Worm (Caenorhabditis elegans) whole organism, L3 larva: ENCODE measurements around the gene T22F7.3.

ENCODE experiments used
- ZK546.5 ChIP-seq: sonication (generic microtip); optimal IDR thresholded peaks from 2 replicates; lab custom pipeline; 2017; ENCODE audit warnings: missing biosample characterization, missing genetic modification characterization
- aly-2 ChIP-seq: fragments of 150-350 bp; optimal IDR thresholded peaks from 2 replicates; lab custom pipeline; 2014; ENCODE audit warnings: missing biosample characterization, missing genetic modification characterization
- ama-1 ChIP-seq: fragments of 150-350 bp; optimal IDR thresholded peaks from 2 replicates; lab custom pipeline; 2018
- ceh-28 ChIP-seq: fragments of 150-350 bp; optimal IDR thresholded peaks from 2 replicates; lab custom pipeline; 2014; ENCODE audit warnings: missing biosample characterization, missing genetic modification reagents, missing genetic modification characterization
- ceh-82 ChIP-seq: fragments of 150-350 bp; optimal IDR thresholded peaks from 2 replicates; lab custom pipeline; 2014; ENCODE audit warnings: missing biosample characterization, missing genetic modification characterization
- ceh-9 ChIP-seq: sonication (generic microtip); optimal IDR thresholded peaks from 2 replicates; lab custom pipeline; 2018; ENCODE audit warnings: missing biosample characterization, missing genetic modification characterization
- egl-27 ChIP-seq: sonication (generic microtip); optimal IDR thresholded peaks from 4 replicates; lab custom pipeline; 2017; ENCODE audit warnings: missing biosample characterization, missing genetic modification reagents, missing genetic modification characterization
- egl-5 ChIP-seq: fragments of 150-350 bp; optimal IDR thresholded peaks from 2 replicates; lab custom pipeline; 2017; ENCODE audit warnings: missing biosample characterization, missing genetic modification reagents, missing genetic modification characterization, inconsistent platforms
- elt-2 ChIP-seq: sonication (generic microtip); optimal IDR thresholded peaks from 2 replicates; lab custom pipeline; 2016; ENCODE audit warnings: missing genetic modification reagents, mild to moderate bottlenecking, missing genetic modification characterization, missing compliant biosample characterization
- elt-3 ChIP-seq, 3 experiments: fragments of 150-350 bp in 1 of 3; sonication (generic microtip) in 2 of 3; optimal IDR thresholded peaks; 2 replicates in 2 of 3; 4 replicates in 1 of 3; lab custom pipeline; 2014 to 2017; ENCODE audit warnings: missing biosample characterization in 3 of 3, missing genetic modification characterization in 3 of 3
- eor-1 ChIP-seq, 2 experiments: fragments of 150-350 bp; optimal IDR thresholded peaks; 2 replicates each; lab custom pipeline; 2014 to 2018; ENCODE audit warnings: missing biosample characterization in 2 of 2, missing genetic modification characterization in 2 of 2
- fkh-10 ChIP-seq: sonication (generic microtip); optimal IDR thresholded peaks from 2 replicates; lab custom pipeline; 2017; ENCODE audit warnings: missing biosample characterization, missing genetic modification reagents, missing genetic modification characterization
- fkh-2 ChIP-seq: fragments of 150-350 bp; optimal IDR thresholded peaks from 2 replicates; lab custom pipeline; 2014; ENCODE audit warnings: missing biosample characterization, missing genetic modification reagents, missing genetic modification characterization
- hmg-11 ChIP-seq: sonication (generic microtip); optimal IDR thresholded peaks from 2 replicates; lab custom pipeline; 2016; ENCODE audit warnings: missing genetic modification characterization, missing compliant biosample characterization
- jun-1 ChIP-seq: fragments of 150-350 bp; optimal IDR thresholded peaks from 2 replicates; lab custom pipeline; 2014; ENCODE audit warnings: missing biosample characterization, missing genetic modification reagents, missing genetic modification characterization
- lin-15B ChIP-seq: fragments of 150-350 bp; optimal IDR thresholded peaks from 2 replicates; lab custom pipeline; 2014; ENCODE audit warnings: missing biosample characterization, missing genetic modification characterization
- lin-39 ChIP-seq: fragments of 150-350 bp; optimal IDR thresholded peaks from 2 replicates; lab custom pipeline; 2018; ENCODE audit warnings: missing biosample characterization, missing genetic modification reagents, missing genetic modification characterization
- lsy-12 ChIP-seq: sonication (generic microtip); optimal IDR thresholded peaks from 2 replicates; lab custom pipeline; 2016; ENCODE audit warnings: mild to moderate bottlenecking, missing genetic modification characterization, missing compliant biosample characterization
- mdl-1 ChIP-seq: fragments of 150-350 bp; optimal IDR thresholded peaks from 2 replicates; lab custom pipeline; 2014; ENCODE audit warnings: missing biosample characterization, missing genetic modification characterization
- nfya-1 ChIP-seq: sonication (generic microtip); optimal IDR thresholded peaks from 2 replicates; lab custom pipeline; 2017; ENCODE audit warnings: missing genetic modification characterization, mild to moderate bottlenecking, missing compliant biosample characterization, antibody characterized with exemption, moderate library complexity; ENCODE audit not compliant: insufficient read depth
- nhr-11 ChIP-seq: fragments of 150-350 bp; optimal IDR thresholded peaks from 2 replicates; lab custom pipeline; 2014; ENCODE audit warnings: missing biosample characterization, missing genetic modification characterization
- nhr-12 ChIP-seq: fragments of 150-350 bp; optimal IDR thresholded peaks from 2 replicates; lab custom pipeline; 2014; ENCODE audit warnings: missing biosample characterization, missing genetic modification characterization
- nhr-237 ChIP-seq: fragments of 150-350 bp; optimal IDR thresholded peaks from 2 replicates; lab custom pipeline; 2014; ENCODE audit warnings: missing biosample characterization, missing genetic modification characterization
- nhr-25 ChIP-seq: sonication (generic microtip); optimal IDR thresholded peaks from 2 replicates; lab custom pipeline; 2017; ENCODE audit warnings: missing biosample characterization, missing genetic modification characterization
- nhr-43 ChIP-seq: sonication (generic microtip); optimal IDR thresholded peaks from 2 replicates; lab custom pipeline; 2016; ENCODE audit warnings: mild to moderate bottlenecking, missing genetic modification characterization, missing compliant biosample characterization; ENCODE audit not compliant: poor library complexity, severe bottlenecking
- nhr-76 ChIP-seq: fragments of 150-350 bp; sonication (generic microtip); optimal IDR thresholded peaks from 5 replicates; lab custom pipeline; 2014; ENCODE audit warnings: missing biosample characterization, missing genetic modification characterization
- nhr-77 ChIP-seq: fragments of 150-350 bp; optimal IDR thresholded peaks from 2 replicates; lab custom pipeline; 2014; ENCODE audit warnings: missing biosample characterization, missing genetic modification characterization
- pha-4 ChIP-seq: fragments of 150-350 bp; optimal IDR thresholded peaks from 2 replicates; lab custom pipeline; 2014; ENCODE audit warnings: missing biosample characterization, missing genetic modification reagents, missing genetic modification characterization
- pqm-1 ChIP-seq: fragments of 150-350 bp; optimal IDR thresholded peaks from 2 replicates; lab custom pipeline; 2017; ENCODE audit warnings: missing biosample characterization, missing genetic modification characterization, inconsistent platforms
- sea-2 ChIP-seq: fragments of 150-350 bp; sonication (generic microtip); optimal IDR thresholded peaks from 4 replicates; lab custom pipeline; 2014; ENCODE audit warnings: missing biosample characterization, missing genetic modification reagents, missing genetic modification characterization
- skn-1 ChIP-seq: fragments of 150-350 bp; optimal IDR thresholded peaks from 2 replicates; lab custom pipeline; 2014; ENCODE audit warnings: missing biosample characterization, missing genetic modification characterization
- snpc-4 ChIP-seq: fragments of 150-350 bp; optimal IDR thresholded peaks from 2 replicates; lab custom pipeline; 2014; ENCODE audit warnings: missing biosample characterization, missing genetic modification characterization
- tbx-2 ChIP-seq: sonication (generic microtip); optimal IDR thresholded peaks from 2 replicates; lab custom pipeline; 2016; ENCODE audit warnings: mild to moderate bottlenecking, missing genetic modification characterization, missing compliant biosample characterization
- unc-39 ChIP-seq: sonication (generic microtip); optimal IDR thresholded peaks from 4 replicates; lab custom pipeline; 2017; ENCODE audit warnings: missing biosample characterization, missing genetic modification characterization
- unc-62 ChIP-seq: fragments of 150-350 bp; sonication (generic microtip); optimal IDR thresholded peaks from 4 replicates; lab custom pipeline; 2014; ENCODE audit warnings: missing biosample characterization, missing genetic modification reagents, missing genetic modification characterization
- zag-1 ChIP-seq: fragments of 150-350 bp; optimal IDR thresholded peaks from 2 replicates; lab custom pipeline; 2014; ENCODE audit warnings: missing biosample characterization, missing genetic modification characterization
- ztf-4 ChIP-seq: fragments of 150-350 bp; optimal IDR thresholded peaks from 2 replicates; lab custom pipeline; 2014; ENCODE audit warnings: missing biosample characterization, missing genetic modification characterization

Gene T22F7.3

ce11 chrIII:532152-532551, 8.3 kb upstream of the T22F7.3 start:
- TF ChIP-seq unc-62 (GFP tag; lab: Kevin White, UChicago) (no peak), ZK546.5 (tag; lab: Kevin White, UChicago) (no peak), lin-39 (tag; lab: Kevin White, UChicago) (no peak)

ce11 chrIII:530899-531298, 7.1 kb upstream of the T22F7.3 start:
- TF ChIP-seq elt-2 (tag; lab: Kevin White, UChicago) = peak; percentile 58
- no peak for TF ChIP-seq pqm-1 (tag; lab: Kevin White, UChicago)
- TF ChIP-seq, all 47 proteins: peak for 1

ce11 chrIII:526824-527223, 3.0 kb upstream of the T22F7.3 start, which contains the start of gene T22F7.4:
Gene T22F7.4 (minus strand): TSS chrIII:526924.
- TF ChIP-seq nhr-43 (tag; lab: Kevin White, UChicago) (no peak), egl-27 (no peak)
- TF ChIP-seq, all 47 proteins: peak for 0

ce11 chrIII:513360-513759, 10.5 kb downstream of the T22F7.3 start:
- peak; percentile 16 for TF ChIP-seq pha-4 (tag; lab: Kevin White, UChicago)
- TF ChIP-seq elt-2 (tag; lab: Kevin White, UChicago) = no peak
- no peak for TF ChIP-seq lin-39 (tag; lab: Kevin White, UChicago)

ce11 chrIII:512117-512516, 11.7 kb downstream of the T22F7.3 start, which contains the start of gene F30H5.3:
Gene F30H5.3 (minus strand): TSS chrIII:512217.
- TF ChIP-seq aly-2 (no peak), nhr-25 (tag; lab: Kevin White, UChicago) (no peak)

ce11 chrIII:509045-509444, 14.8 kb downstream of the T22F7.3 start:
- TF ChIP-seq nhr-237 (tag; lab: Kevin White, UChicago) (no peak), aly-2 (no peak), nhr-43 (tag; lab: Kevin White, UChicago) (no peak), fkh-10 (GFP tag; lab: Kevin White, UChicago) (no peak), nhr-76 (tag; lab: Kevin White, UChicago) (no peak), mdl-1 (tag; lab: Kevin White, UChicago) (no peak), lin-39 (tag; lab: Kevin White, UChicago) (no peak), pqm-1 (tag; lab: Kevin White, UChicago) (no peak), snpc-4 (tag; lab: Kevin White, UChicago) (no peak), unc-39 (tag; lab: Kevin White, UChicago) (no peak), ZK546.5 (tag; lab: Kevin White, UChicago) (no peak), tbx-2 (tag; lab: Kevin White, UChicago) (no peak), nhr-77 (no peak), fkh-2 (tag; lab: Kevin White, UChicago) (no peak), ama-1 (lab: Kevin White, UChicago) (no peak), pha-4 (tag; lab: Kevin White, UChicago) (no peak), ztf-4 (tag; lab: Kevin White, UChicago) (no peak), nhr-12 (tag; lab: Kevin White, UChicago) (no peak)

ce11 chrIII:502583-502982, 21.3 kb downstream of the T22F7.3 start:
- no peak for TF ChIP-seq ztf-4 (tag; lab: Kevin White, UChicago)
- TF ChIP-seq nhr-12 (tag; lab: Kevin White, UChicago) = no peak
- no peak for TF ChIP-seq unc-62 (GFP tag; lab: Kevin White, UChicago)
- peak; percentile 29 for TF ChIP-seq nhr-77
- peak; percentile 67 for TF ChIP-seq skn-1
- TF ChIP-seq nhr-43 (tag; lab: Kevin White, UChicago) = peak; percentile 89
- TF ChIP-seq jun-1 = no peak
- no peak for TF ChIP-seq nhr-11 (tag; lab: Kevin White, UChicago)
- TF ChIP-seq tbx-2 (tag; lab: Kevin White, UChicago) = peak; percentile 80
- no peak for TF ChIP-seq ZK546.5 (tag; lab: Kevin White, UChicago)
- TF ChIP-seq pha-4 (tag; lab: Kevin White, UChicago) = peak; percentile 82
- TF ChIP-seq egl-5 (tag; lab: Kevin White, UChicago) = peak; percentile 80
- TF ChIP-seq lin-15B (tag; lab: Kevin White, UChicago) = peak; percentile 23
- TF ChIP-seq nfya-1 (tag; lab: Kevin White, UChicago) = no peak
- no peak for TF ChIP-seq zag-1 (tag; lab: Kevin White, UChicago)
- peak; percentile 47 for TF ChIP-seq pqm-1 (tag; lab: Kevin White, UChicago)
- no peak for TF ChIP-seq ceh-28
- peak; percentile 57 for TF ChIP-seq snpc-4 (tag; lab: Kevin White, UChicago)
- TF ChIP-seq ama-1 (lab: Kevin White, UChicago) = peak; percentile 17
- no peak for TF ChIP-seq unc-39 (tag; lab: Kevin White, UChicago)
- peak in 1 of 3 experiments; percentile 58 for TF ChIP-seq elt-3 (tag; optimal IDR thresholded peaks at IDR 0.05; lab: Kevin White, UChicago)
- TF ChIP-seq fkh-10 (GFP tag; lab: Kevin White, UChicago) = no peak
- peak; percentile 66 for TF ChIP-seq lsy-12 (tag; lab: Kevin White, UChicago)
- peak; percentile 93 for TF ChIP-seq hmg-11 (tag; lab: Kevin White, UChicago)
- no peak for TF ChIP-seq ceh-9 (tag; lab: Kevin White, UChicago)
- no peak for TF ChIP-seq eor-1 (tag; optimal IDR thresholded peaks at IDR 0.05; lab: Kevin White, UChicago)
- peak; percentile 9 for TF ChIP-seq ceh-82 (tag; lab: Kevin White, UChicago)
- TF ChIP-seq sea-2 = no peak
- TF ChIP-seq egl-27 = peak; percentile 24
